Worm (Caenorhabditis elegans) whole organism, midembryonic: ENCODE data around the gene F59A2.5.
A peak's percentile ranks its signal among the peaks of the same experiment; 100 is the strongest.

Source experiments
- T22C8.4 ChIP-seq: fragments of 200-800 bp; sonication (Bioruptor generic); IDR thresholded peaks from 2 replicates; pipeline ENCODE4 v1.3.6; 2022; ENCODE audit warnings: missing genetic modification characterization, missing compliant biosample characterization
- cog-1 ChIP-seq: sonication (generic microtip); optimal IDR thresholded peaks from 2 replicates; lab custom pipeline; 2016; ENCODE audit warnings: missing genetic modification characterization, missing compliant biosample characterization
- flt-1 ChIP-seq: fragments of 200-800 bp; sonication (Bioruptor generic); IDR thresholded peaks from 2 replicates; pipeline ENCODE4 v1.3.6; 2022; ENCODE audit warnings: missing genetic modification characterization, missing compliant biosample characterization
- klf-2 ChIP-seq: fragments of 200-800 bp; sonication (Bioruptor generic); conservative IDR thresholded peaks from 2 replicates; pipeline ENCODE4 v1.3.6; 2022; ENCODE audit warnings: missing genetic modification reagents, missing genetic modification characterization, missing compliant biosample characterization
- med-1 ChIP-seq: sonication (generic microtip); optimal IDR thresholded peaks from 2 replicates; lab custom pipeline; 2017; ENCODE audit warnings: missing genetic modification characterization, mild to moderate bottlenecking, missing compliant biosample characterization, antibody characterized with exemption, missing genetic modification reagents; ENCODE audit not compliant: insufficient read depth
- ref-1 ChIP-seq: fragments of 200-800 bp; sonication (Bioruptor generic); conservative IDR thresholded peaks from 2 replicates; pipeline ENCODE4 v1.3.6; 2022; ENCODE audit warnings: missing genetic modification reagents, missing genetic modification characterization, missing compliant biosample characterization
- tab-1 ChIP-seq: fragments of 200-800 bp; sonication (Bioruptor generic); IDR thresholded peaks from 2 replicates; pipeline ENCODE4 v1.3.6; 2022; ENCODE audit warnings: missing genetic modification characterization, missing compliant biosample characterization
- ztf-23 ChIP-seq: fragments of 200-800 bp; sonication (Bioruptor generic); IDR thresholded peaks from 2 replicates; pipeline ENCODE4 v1.3.6; 2022; ENCODE audit warnings: missing genetic modification reagents, missing genetic modification characterization, missing compliant biosample characterization
- ztf-29 ChIP-seq: fragments of 200-800 bp; sonication (Bioruptor generic); IDR thresholded peaks from 2 replicates; pipeline ENCODE4 v1.3.6; 2022; ENCODE audit warnings: missing genetic modification reagents, missing genetic modification characterization, missing compliant biosample characterization

Gene F59A2.5

ce11 chrIII:3389426-3390020 lies 15.1 kb upstream of the F59A2.5 start, which contains the start of the genes elmd-1 and hecw-1:
TSS of gene elmd-1 (plus strand) at chrIII:3389919.
TSS of gene hecw-1 (minus strand) at chrIII:3389970.
- peak; percentile 44; the same call in 1 of the 2 replicates for TF ChIP-seq ref-1 (GFP tag; lab: Robert Waterston, UW)
- no peak for TF ChIP-seq T22C8.4
- TF ChIP-seq cog-1: no peak
- peak; percentile 74; the same call in 1 of the 2 replicates for TF ChIP-seq flt-1 (GFP tag; lab: Robert Waterston, UW)
- TF ChIP-seq ztf-29 (GFP tag; lab: Robert Waterston, UW): peak; percentile 43; the same call in 1 of the 2 replicates
- peak; percentile 64; the same call in 1 of the 2 replicates for TF ChIP-seq tab-1 (GFP tag; lab: Robert Waterston, UW)
- no peak for TF ChIP-seq klf-2 (GFP tag; lab: Robert Waterston, UW)
- no peak for TF ChIP-seq med-1
- TF ChIP-seq ztf-23 (GFP tag; lab: Robert Waterston, UW): peak; percentile 68; the same call in 1 of the 2 replicates

DNA sequence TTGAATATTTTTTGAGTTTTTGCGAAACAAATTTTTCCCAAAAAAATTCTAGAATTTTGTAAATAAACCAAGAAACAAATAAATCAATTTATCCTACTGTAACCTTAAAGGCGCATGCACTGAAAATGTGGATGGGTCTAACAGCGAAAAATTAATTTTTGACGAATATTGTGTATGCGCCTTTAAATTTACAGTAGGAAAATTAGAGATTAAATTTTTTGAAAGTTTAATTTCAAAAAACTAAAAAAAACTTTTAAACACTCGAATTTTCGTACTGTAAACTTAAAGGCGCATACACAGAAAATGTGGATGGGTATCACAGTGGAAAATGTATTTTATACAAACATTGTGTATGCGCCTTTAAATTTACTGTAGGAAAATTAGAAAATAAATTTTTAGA lies 14.5 kb upstream of the F59A2.5 start:
- TF ChIP-seq tab-1 (GFP tag; lab: Robert Waterston, UW) (no peak), med-1 (no peak), T22C8.4 (no peak), klf-2 (GFP tag; lab: Robert Waterston, UW) (no peak), cog-1 (no peak), ztf-23 (GFP tag; lab: Robert Waterston, UW) (no peak), flt-1 (GFP tag; lab: Robert Waterston, UW) (no peak), ref-1 (GFP tag; lab: Robert Waterston, UW) (no peak), ztf-29 (GFP tag; lab: Robert Waterston, UW) (no peak)

DNA sequence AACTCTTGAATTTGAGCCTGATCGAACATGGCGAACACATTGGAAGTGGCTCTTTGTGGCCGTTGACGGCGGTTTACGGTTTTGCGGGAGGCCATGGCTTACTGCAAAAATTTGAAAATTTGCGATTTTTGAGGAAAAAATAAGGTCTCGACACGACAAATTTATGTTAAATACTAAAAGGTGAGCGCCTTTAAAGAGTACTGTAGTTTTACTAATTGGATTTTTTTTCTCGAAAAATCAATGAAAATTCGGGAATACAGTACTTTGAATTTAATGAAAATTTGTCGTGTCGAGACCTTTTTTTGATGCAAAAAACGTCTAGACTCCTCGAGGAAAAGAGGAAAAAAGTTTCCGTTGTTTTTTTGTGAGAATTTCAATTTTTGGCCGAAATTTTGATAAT lies 11.0 kb upstream of the F59A2.5 start, which contains the start of gene mlc-4:
Gene mlc-4 (minus strand): TSS at position 101 of the 400 bp plus-strand sequence.
- TF ChIP-seq ztf-23 (GFP tag; lab: Robert Waterston, UW): no peak
- no peak for TF ChIP-seq flt-1 (GFP tag; lab: Robert Waterston, UW)
- no peak for TF ChIP-seq ztf-29 (GFP tag; lab: Robert Waterston, UW)
- no peak for TF ChIP-seq cog-1

- no peak for TF ChIP-seq flt-1 (GFP tag; lab: Robert Waterston, UW)
- TF ChIP-seq ref-1 (GFP tag; lab: Robert Waterston, UW): no peak
- TF ChIP-seq ztf-23 (GFP tag; lab: Robert Waterston, UW): no peak
- TF ChIP-seq T22C8.4: peak; percentile 52; the same call in 1 of the 2 replicates
- no peak for TF ChIP-seq tab-1 (GFP tag; lab: Robert Waterston, UW)
- TF ChIP-seq cog-1: no peak
These were observed 9.6 kb upstream of the F59A2.5 start for ce11 chrIII:3395112-3395511.

DNA sequence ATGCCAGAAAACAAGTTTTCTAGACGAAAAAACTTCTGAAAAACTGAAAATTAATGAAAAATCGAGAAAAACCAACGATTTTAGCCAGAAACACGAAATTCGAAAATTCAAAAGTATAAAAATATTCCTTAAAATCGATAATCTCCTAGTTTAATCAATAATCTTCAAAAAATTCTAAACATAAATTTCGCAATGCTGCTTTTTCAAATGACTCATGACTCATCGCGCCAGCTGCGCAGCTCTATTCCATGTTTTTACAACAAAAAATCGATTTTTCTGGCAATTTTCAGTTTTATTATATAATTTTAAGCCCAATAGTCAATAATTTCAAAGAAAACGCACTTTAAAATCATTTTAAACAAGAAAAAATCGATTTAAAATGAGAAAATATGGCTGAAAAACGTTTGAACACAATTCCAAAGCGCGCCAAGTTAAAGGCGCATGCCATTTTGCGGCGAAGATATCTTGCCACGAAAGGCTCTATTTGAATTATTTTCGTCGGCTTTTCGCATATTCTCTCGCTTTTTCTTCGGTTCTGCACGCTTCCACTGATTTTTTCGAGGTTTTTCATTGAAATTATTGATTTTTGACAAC lies 8.7 kb upstream of the F59A2.5 start, which contains the start of gene cri-3:
Gene cri-3 (plus strand): TSS at position 482 of the 594 bp plus-strand sequence.
- TF ChIP-seq med-1 (no peak), ref-1 (GFP tag; lab: Robert Waterston, UW) (no peak), ztf-23 (GFP tag; lab: Robert Waterston, UW) (no peak), T22C8.4 (no peak), flt-1 (GFP tag; lab: Robert Waterston, UW) (no peak), klf-2 (GFP tag; lab: Robert Waterston, UW) (no peak), cog-1 (no peak)

- TF ChIP-seq klf-2 (GFP tag; lab: Robert Waterston, UW): no peak
- no peak for TF ChIP-seq ref-1 (GFP tag; lab: Robert Waterston, UW)
- TF ChIP-seq flt-1 (GFP tag; lab: Robert Waterston, UW): no peak
- TF ChIP-seq cog-1: no peak
- TF ChIP-seq med-1: no peak
- TF ChIP-seq ztf-29 (GFP tag; lab: Robert Waterston, UW): no peak
- TF ChIP-seq ztf-23 (GFP tag; lab: Robert Waterston, UW): no peak
- no peak for TF ChIP-seq tab-1 (GFP tag; lab: Robert Waterston, UW)
- no peak for TF ChIP-seq T22C8.4
These were observed 7.0 kb upstream of the F59A2.5 start, which contains the start of gene clpf-1 for ce11 chrIII:3397678-3398077. TSS of gene clpf-1 (plus strand) at chrIII:3397743.

ce11 chrIII:3398485-3398884 lies 6.2 kb upstream of the F59A2.5 start:
- TF ChIP-seq ztf-23 (GFP tag; lab: Robert Waterston, UW) (no peak), T22C8.4 (0 out of 2 replicates have a peak, but pooled peaks have one; percentile 31), tab-1 (GFP tag; lab: Robert Waterston, UW) (no peak), ref-1 (GFP tag; lab: Robert Waterston, UW) (no peak)

DNA sequence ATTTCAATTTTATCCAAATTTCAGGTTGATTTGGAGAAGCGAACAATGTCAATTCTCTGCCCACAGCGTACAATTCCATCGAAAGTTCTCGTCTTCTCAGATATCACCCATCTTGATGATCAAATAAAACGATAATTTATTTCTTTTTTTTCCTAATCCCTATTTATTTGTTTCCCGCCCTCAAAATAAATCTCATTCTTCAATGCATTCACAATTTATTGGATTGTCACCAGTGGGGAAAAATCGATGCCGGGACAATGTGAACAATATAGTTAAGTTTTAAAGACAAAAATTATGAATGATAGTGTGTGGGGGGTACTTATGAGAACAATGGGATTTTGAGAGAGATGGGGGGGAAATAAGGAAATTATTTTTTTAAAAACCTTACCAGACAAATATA lies 4.2 kb upstream of the F59A2.5 start:
- no peak for TF ChIP-seq ztf-23 (GFP tag; lab: Robert Waterston, UW)
- TF ChIP-seq T22C8.4: no peak
- TF ChIP-seq med-1: no peak
- no peak for TF ChIP-seq ztf-29 (GFP tag; lab: Robert Waterston, UW)
- TF ChIP-seq klf-2 (GFP tag; lab: Robert Waterston, UW): no peak
- no peak for TF ChIP-seq tab-1 (GFP tag; lab: Robert Waterston, UW)
- no peak for TF ChIP-seq cog-1
- TF ChIP-seq ref-1 (GFP tag; lab: Robert Waterston, UW): no peak

DNA sequence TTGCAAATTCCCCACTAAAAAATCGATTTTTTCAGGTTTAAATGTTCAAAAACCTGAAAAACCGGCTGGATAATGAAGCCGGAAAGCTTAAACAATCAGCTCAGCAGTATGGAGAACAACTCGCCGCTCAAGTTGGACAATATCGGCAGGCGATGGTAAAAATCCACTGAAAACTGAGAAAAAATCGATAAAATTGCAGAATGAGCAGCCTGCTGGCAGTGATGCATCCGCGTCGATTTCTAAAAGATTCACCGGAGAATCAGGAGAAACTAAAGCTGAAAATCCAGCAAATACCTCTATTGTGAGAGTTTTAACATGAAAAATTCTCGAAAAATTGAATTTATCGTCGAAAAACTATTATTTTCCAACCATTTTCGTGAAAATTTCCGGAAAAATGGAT lies 872 bp downstream of the F59A2.5 start, which contains the start of gene golg-4:
Gene golg-4 (plus strand): TSS at position 34 of the 400 bp plus-strand sequence.
- TF ChIP-seq T22C8.4 (peak; percentile 68; the same call in 1 of the 2 replicates), klf-2 (GFP tag; lab: Robert Waterston, UW) (no peak)

ce11 chrIII:3413437-3413836 lies 8.8 kb downstream of the F59A2.5 start:
- TF ChIP-seq tab-1 (GFP tag; lab: Robert Waterston, UW): no peak
- TF ChIP-seq cog-1: no peak
- TF ChIP-seq med-1: no peak
- no peak for TF ChIP-seq T22C8.4
- TF ChIP-seq flt-1 (GFP tag; lab: Robert Waterston, UW): no peak
- TF ChIP-seq ztf-29 (GFP tag; lab: Robert Waterston, UW): no peak
- no peak for TF ChIP-seq klf-2 (GFP tag; lab: Robert Waterston, UW)
- no peak for TF ChIP-seq ztf-23 (GFP tag; lab: Robert Waterston, UW)
- no peak for TF ChIP-seq ref-1 (GFP tag; lab: Robert Waterston, UW)
